Worm (Caenorhabditis elegans): ENCODE measurements around the gene Y43F8B.9.

The Y43F8B.9 gene

ce11 chrV:19477852-19478251 lies at the start of gene Y43F8B.9:
Gene Y43F8B.9 (plus strand): TSS chrV:19478152.
- TF ChIP-seq lsy-2 (tag; optimal IDR thresholded peaks at IDR 0.05) (no peak), saeg-2 (GFP tag; IDR thresholded peaks at IDR 0.05) (no peak), hmg-1.1 (GFP tag; IDR thresholded peaks at IDR 0.05) (no peak), dpl-1 (GFP tag; optimal IDR thresholded peaks at IDR 0.05) (no peak), T26A8.4 (GFP tag; IDR thresholded peaks at IDR 0.05) (no peak), cey-2 (tag; optimal IDR thresholded peaks at IDR 0.05; ENCODE audit: borderline replicate concordance, insufficient read depth) (no peak), duxl-1 (tag; optimal IDR thresholded peaks at IDR 0.05; ENCODE audit: poor library complexity) (no peak), nhr-102 (tag; optimal IDR thresholded peaks at IDR 0.05) (no peak), daf-12 (tag; optimal IDR thresholded peaks at IDR 0.05) (no peak), mxl-3 (GFP tag; optimal IDR thresholded peaks at IDR 0.05) (no peak), zfp-3 (GFP tag; conservative IDR thresholded peaks at IDR 0.05) (no peak), F44E2.7 (GFP tag; IDR thresholded peaks at IDR 0.05) (no peak), daf-19 (GFP tag; conservative IDR thresholded peaks at IDR 0.05) (no peak), nhr-11 (tag; optimal IDR thresholded peaks at IDR 0.05) (no peak), dmd-8 (GFP tag; IDR thresholded peaks at IDR 0.05) (no peak), D1046.2 (GFP tag; IDR thresholded peaks at IDR 0.05) (no peak)

ce11 chrV:19428936-19429335 lies 49.0 kb upstream of the Y43F8B.9 start:
- no peak for TF ChIP-seq lin-29 (GFP tag; IDR thresholded peaks at IDR 0.05)
- TF ChIP-seq ZK337.2 (GFP tag; IDR thresholded peaks at IDR 0.05) = no peak
- no peak for TF ChIP-seq fos-1 (tag; optimal IDR thresholded peaks at IDR 0.05)
- TF ChIP-seq ceh-44 (GFP tag; IDR thresholded peaks at IDR 0.05) = no peak
- TF ChIP-seq unc-62 (GFP tag; optimal IDR thresholded peaks at IDR 0.05 in 1 of 2) = no peak
- no peak for TF ChIP-seq unc-62 (tag; optimal IDR thresholded peaks at IDR 0.05)
- TF ChIP-seq lsy-2 (tag; optimal IDR thresholded peaks at IDR 0.05) = no peak
- TF ChIP-seq lin-39 (tag; optimal IDR thresholded peaks at IDR 0.05) = no peak
- no peak for TF ChIP-seq ceh-62 (tag; optimal IDR thresholded peaks at IDR 0.05)
- no peak for TF ChIP-seq lim-7 (GFP tag; IDR thresholded peaks at IDR 0.05)
- TF ChIP-seq vab-7 (GFP tag; IDR thresholded peaks at IDR 0.05) = no peak
- no peak for TF ChIP-seq egl-43 (GFP tag; IDR thresholded peaks at IDR 0.05)

- no peak for TF ChIP-seq duxl-1 (tag; optimal IDR thresholded peaks at IDR 0.05; ENCODE audit: poor library complexity)
- TF ChIP-seq ceh-44 (GFP tag; IDR thresholded peaks at IDR 0.05) = no peak
- no peak for TF ChIP-seq ces-1 (GFP tag; optimal IDR thresholded peaks at IDR 0.05)
- TF ChIP-seq pha-4 (GFP tag; IDR thresholded peaks at IDR 0.05) = no peak
- TF ChIP-seq pha-4 (tag; optimal IDR thresholded peaks at IDR 0.05) = no peak
- TF ChIP-seq Y75B8A.6 (GFP tag; IDR thresholded peaks at IDR 0.05) = 0 out of 2 replicates have a peak, but pooled peaks have one; percentile 47
Measured at ce11 chrV:19429605-19430004, 48.3 kb upstream of the Y43F8B.9 start.

- TF ChIP-seq hlh-11 (tag; optimal IDR thresholded peaks at IDR 0.05) (peak; percentile 8), hlh-30 (tag; optimal IDR thresholded peaks at IDR 0.05; ENCODE audit: insufficient read depth) (peak; percentile 30), saeg-2 (GFP tag; IDR thresholded peaks at IDR 0.05) (0 out of 2 replicates have a peak, but pooled peaks have one; percentile 11), mxl-2 (GFP tag; conservative IDR thresholded peaks at IDR 0.05) (peak; percentile 63; the same call in 1 of the 2 replicates), zag-1 (tag; optimal IDR thresholded peaks at IDR 0.05) (no peak), nhr-111 (GFP tag; optimal IDR thresholded peaks at IDR 0.05) (peak; percentile 62), ctbp-1 (GFP tag; IDR thresholded peaks at IDR 0.05) (no peak), tra-1 (GFP tag; IDR thresholded peaks at IDR 0.05) (0 out of 2 replicates have a peak, but pooled peaks have one; percentile 25), F26F4.8 (GFP tag; conservative IDR thresholded peaks at IDR 0.05) (0 out of 2 replicates have a peak, but pooled peaks have one; percentile 19), ceh-28 (tag; optimal IDR thresholded peaks at IDR 0.05) (no peak), attf-4 (tag; optimal IDR thresholded peaks at IDR 0.05) (no peak), gei-8 (GFP tag; optimal IDR thresholded peaks at IDR 0.05) (no peak)
Measured at ce11 chrV:19430351-19430913, 47.5 kb upstream of the Y43F8B.9 start.

Data from whole organism, L4 larva.